Worm (Caenorhabditis elegans): ENCODE data around the gene lec-6.

ce11 chrIII:605415-606054, 5.4 kb upstream of the lec-6 start, which contains the start of the genes Y55B1AR.4 and ttr-7:
- TF ChIP-seq rnt-1 (tag; optimal IDR thresholded peaks at IDR 0.05) (no peak), gmeb-2 (tag; optimal IDR thresholded peaks at IDR 0.05) (no peak), ceh-9 (tag; optimal IDR thresholded peaks at IDR 0.05) (no peak), nhr-11 (tag; optimal IDR thresholded peaks at IDR 0.05) (no peak), tbx-2 (tag; optimal IDR thresholded peaks at IDR 0.05) (no peak), ama-1 (optimal IDR thresholded peaks at IDR 0.05) (no peak), sdc-2 (tag; optimal IDR thresholded peaks at IDR 0.05) (no peak), dve-1 (tag; optimal IDR thresholded peaks at IDR 0.05) (no peak), dmd-4 (tag; optimal IDR thresholded peaks at IDR 0.05; ENCODE audit: borderline replicate concordance) (no peak), ceh-18 (tag; optimal IDR thresholded peaks at IDR 0.05) (no peak), K09A11.1 (tag; optimal IDR thresholded peaks at IDR 0.05; ENCODE audit: insufficient read depth) (no peak), ttx-3 (tag; optimal IDR thresholded peaks at IDR 0.05) (no peak)
